Fruit fly (Drosophila melanogaster) whole organism, embryonic: Measurements from ENCODE around the gene Tim17b1.

Experiments used
- ATbp ChIP-seq: fragments of 200-800 bp; sonication (Bioruptor generic); optimal IDR thresholded peaks from 2 replicates; lab custom pipeline; 2017; ENCODE audit warnings: missing biosample characterization, mild to moderate bottlenecking, missing genetic modification characterization, missing genetic modification reagents
- Atf3 ChIP-seq: fragments of 200-800 bp; sonication (Bioruptor generic); optimal IDR thresholded peaks from 3 replicates; lab custom pipeline; 2016; ENCODE audit warnings: missing biosample characterization, missing genetic modification characterization
- Awh ChIP-seq: fragments of 200-800 bp; sonication (Bioruptor generic); IDR thresholded peaks from 2 replicates; pipeline ENCODE4, ENCODE4 v1.3.6; 2022; ENCODE audit warnings: missing biosample characterization, missing genetic modification characterization
- CG11504 ChIP-seq: fragments of 200-800 bp; sonication (Bioruptor generic); optimal IDR thresholded peaks from 3 replicates; lab custom pipeline; 2019; ENCODE audit warnings: missing biosample characterization, mild to moderate bottlenecking, missing genetic modification characterization, moderate library complexity
- CG11695 ChIP-seq: fragments of 200-800 bp; sonication (Bioruptor generic); IDR thresholded peaks from 3 replicates; pipeline ENCODE4 v1.3.6; 2022; ENCODE audit warnings: missing biosample characterization, missing genetic modification characterization
- CG12236 ChIP-seq: fragments of 200-800 bp; sonication (Bioruptor generic); optimal IDR thresholded peaks from 2 replicates; lab custom pipeline; 2016; ENCODE audit warnings: missing biosample characterization, missing genetic modification characterization
- CG13123 ChIP-seq: fragments of 200-800 bp; sonication (Bioruptor generic); optimal IDR thresholded peaks from 2 replicates; lab custom pipeline; 2016; ENCODE audit warnings: missing biosample characterization, missing genetic modification characterization
- CG13894 ChIP-seq: fragments of 200-800 bp; sonication (Bioruptor generic); optimal IDR thresholded peaks from 3 replicates; lab custom pipeline; 2018; ENCODE audit warnings: missing biosample characterization, mild to moderate bottlenecking, missing genetic modification characterization, moderate library complexity
- CG17328 ChIP-seq: fragments of 200-800 bp; sonication (Bioruptor generic); IDR thresholded peaks from 2 replicates; pipeline ENCODE4 v1.3.6; 2022; ENCODE audit warnings: missing biosample characterization, missing genetic modification characterization
- CG17802 ChIP-seq: fragments of 200-800 bp; sonication (Bioruptor generic); optimal IDR thresholded peaks from 2 replicates; lab custom pipeline; 2018; ENCODE audit warnings: missing biosample characterization, mild to moderate bottlenecking, missing genetic modification characterization, moderate library complexity
- CG18599 ChIP-seq: fragments of 200-800 bp; sonication (Bioruptor generic); optimal IDR thresholded peaks from 3 replicates; lab custom pipeline; 2017; ENCODE audit warnings: missing biosample characterization, missing genetic modification characterization, mild to moderate bottlenecking, moderate library complexity, missing genetic modification reagents
- CG30431 ChIP-seq: fragments of 200-800 bp; sonication (Bioruptor generic); optimal IDR thresholded peaks from 2 replicates; lab custom pipeline; 2017; ENCODE audit warnings: missing biosample characterization, missing genetic modification characterization
- CG31388 ChIP-seq: fragments of 200-800 bp; sonication (Bioruptor generic); optimal IDR thresholded peaks from 2 replicates; lab custom pipeline; 2016; ENCODE audit warnings: missing biosample characterization, missing genetic modification characterization
- CG32767 ChIP-seq: fragments of 200-800 bp; sonication (Bioruptor generic); IDR thresholded peaks from 2 replicates; pipeline ENCODE4 v1.3.6; 2022; ENCODE audit warnings: missing biosample characterization, missing genetic modification characterization
- CG3726 ChIP-seq: fragments of 200-800 bp; sonication (Bioruptor generic); IDR thresholded peaks from 3 replicates; pipeline ENCODE4, ENCODE4 v1.3.6; 2022; ENCODE audit warnings: missing biosample characterization, missing genetic modification characterization
- CG4707 ChIP-seq: fragments of 200-800 bp; sonication (Bioruptor generic); optimal IDR thresholded peaks from 2 replicates; lab custom pipeline; 2018; ENCODE audit warnings: missing biosample characterization, mild to moderate bottlenecking, missing genetic modification characterization, moderate library complexity
- CG4730 ChIP-seq: fragments of 200-800 bp; sonication (Bioruptor generic); IDR thresholded peaks from 2 replicates; pipeline ENCODE4 v1.3.6; 2022; ENCODE audit warnings: missing biosample characterization, missing genetic modification characterization
- CG6175 ChIP-seq: fragments of 200-800 bp; sonication (Bioruptor generic); IDR thresholded peaks from 3 replicates; pipeline ENCODE4 v1.3.6; 2022; ENCODE audit warnings: missing biosample characterization, missing genetic modification characterization
- CG8290 ChIP-seq, 3 experiments: fragments of 200-800 bp; sonication (Bioruptor generic); optimal IDR thresholded peaks; 2 replicates each; lab custom pipeline; 2016 to 2019; ENCODE audit warnings: missing biosample characterization in 3 of 3, missing genetic modification characterization in 3 of 3, mild to moderate bottlenecking in 2 of 3, moderate library complexity in 1 of 3
- CG8388 ChIP-seq: fragments of 200-800 bp; sonication (Bioruptor generic); optimal IDR thresholded peaks from 2 replicates; lab custom pipeline; 2019; ENCODE audit warnings: missing biosample characterization, mild to moderate bottlenecking, missing genetic modification characterization, moderate library complexity
- CG9437 ChIP-seq: fragments of 200-800 bp; sonication (Bioruptor generic); optimal IDR thresholded peaks from 2 replicates; lab custom pipeline; 2018; ENCODE audit warnings: missing biosample characterization, mild to moderate bottlenecking, missing genetic modification characterization
- Dfd ChIP-seq, 2 experiments: fragments of >200 bp; optimal IDR thresholded peaks; 2 replicates each; lab custom pipeline; 2017; ENCODE audit warnings: missing biosample characterization in 2 of 2, missing genetic modification characterization in 2 of 2
- Ets65A ChIP-seq: fragments of 200-800 bp; sonication (Bioruptor generic); peaks from one replicate; lab custom pipeline; 2016; ENCODE audit warnings: missing biosample characterization, missing genetic modification characterization
- Med ChIP-seq: fragments of 200-800 bp; sonication (Bioruptor generic); peaks from one replicate; lab custom pipeline; 2016; ENCODE audit warnings: missing biosample characterization, missing genetic modification characterization, mild to moderate bottlenecking, inconsistent platforms, moderate library complexity
- Meics ChIP-seq: fragments of 200-800 bp; sonication (Bioruptor generic); optimal IDR thresholded peaks from 2 replicates; lab custom pipeline; 2017; ENCODE audit warnings: missing biosample characterization, mild to moderate bottlenecking, missing genetic modification characterization
- Nf-YB ChIP-seq: fragments of 200-800 bp; sonication (Bioruptor generic); optimal IDR thresholded peaks from 3 replicates; lab custom pipeline; 2019; ENCODE audit warnings: missing biosample characterization, mild to moderate bottlenecking, missing genetic modification characterization, moderate library complexity
- Nf-YC ChIP-seq: fragments of 200-800 bp; optimal IDR thresholded peaks from 3 replicates; lab custom pipeline; 2019; ENCODE audit warnings: missing biosample characterization, mild to moderate bottlenecking, missing genetic modification characterization, moderate library complexity
- Side ChIP-seq: fragments of 200-800 bp; sonication (Bioruptor generic); optimal IDR thresholded peaks from 2 replicates; lab custom pipeline; 2016; ENCODE audit warnings: missing biosample characterization, missing genetic modification characterization
- Six4 ChIP-seq: fragments of 200-800 bp; sonication (Bioruptor generic); optimal IDR thresholded peaks from 2 replicates; lab custom pipeline; 2016; ENCODE audit warnings: missing biosample characterization, missing genetic modification characterization
- Sox100B ChIP-seq: fragments of 200-800 bp; sonication (Bioruptor generic); optimal IDR thresholded peaks from 3 replicates; lab custom pipeline; 2018; ENCODE audit warnings: missing biosample characterization, mild to moderate bottlenecking, missing genetic modification characterization
- Trl ChIP-seq, 3 experiments: fragments of >200 bp in 2 of 3; fragments of 200-800 bp in 1 of 3; sonication (Bioruptor generic) in 1 of 3; optimal IDR thresholded peaks; 2 replicates in 1 of 3; 3 replicates in 2 of 3; lab custom pipeline; 2016 to 2017; ENCODE audit warnings: missing biosample characterization in 1 of 3, missing genetic modification characterization in 1 of 3
- bsh ChIP-seq, 2 experiments: fragments of 200-800 bp; sonication (Bioruptor generic); optimal IDR thresholded peaks; 2 replicates each; lab custom pipeline; 2017 to 2018; ENCODE audit warnings: mild to moderate bottlenecking in 2 of 2, missing biosample characterization in 2 of 2, missing genetic modification characterization in 2 of 2, moderate library complexity in 1 of 2
- chinmo ChIP-seq: fragments of 200-800 bp; sonication (Bioruptor generic); IDR thresholded peaks from 4 replicates; pipeline ENCODE4 v1.3.6; 2022; ENCODE audit warnings: missing biosample characterization, missing genetic modification characterization; ENCODE audit not compliant: partially characterized antibody
- cwo ChIP-seq: fragments of 200-800 bp; sonication (Bioruptor generic); optimal IDR thresholded peaks from 3 replicates; lab custom pipeline; 2017; ENCODE audit warnings: missing biosample characterization, missing genetic modification characterization, mild to moderate bottlenecking, moderate library complexity, missing genetic modification reagents
- dpn ChIP-seq, 2 experiments: fragments of 200-800 bp; sonication (Bioruptor generic); optimal IDR thresholded peaks; 3 replicates each; lab custom pipeline; 2016; ENCODE audit warnings: missing biosample characterization in 2 of 2, missing genetic modification characterization in 2 of 2
- ewg ChIP-seq: fragments of 200-800 bp; sonication (Bioruptor generic); optimal IDR thresholded peaks from 3 replicates; lab custom pipeline; 2017; ENCODE audit warnings: mild to moderate bottlenecking, missing biosample characterization, missing genetic modification reagents, missing genetic modification characterization
- exex ChIP-seq: fragments of 200-800 bp; sonication (Bioruptor generic); optimal IDR thresholded peaks from 4 replicates; lab custom pipeline; 2018; ENCODE audit warnings: missing biosample characterization, mild to moderate bottlenecking, missing genetic modification characterization, moderate library complexity
- ind ChIP-seq: fragments of 200-800 bp; sonication (Bioruptor generic); optimal IDR thresholded peaks from 3 replicates; lab custom pipeline; 2016; ENCODE audit warnings: missing biosample characterization, missing genetic modification characterization
- insv ChIP-seq, 2 experiments: fragments of 200-800 bp; sonication (Bioruptor generic); optimal IDR thresholded peaks; 3 replicates each; lab custom pipeline; 2016 to 2018; ENCODE audit warnings: missing biosample characterization in 2 of 2, missing genetic modification characterization in 2 of 2
- knrl ChIP-seq: fragments of 200-800 bp; sonication (Bioruptor generic); IDR thresholded peaks from 3 replicates; pipeline ENCODE4 v1.3.6; 2022; ENCODE audit warnings: missing biosample characterization, missing genetic modification characterization; ENCODE audit not compliant: partially characterized antibody
- lilli ChIP-seq: fragments of 200-800 bp; sonication (Bioruptor generic); optimal IDR thresholded peaks from 3 replicates; lab custom pipeline; 2016; ENCODE audit warnings: missing biosample characterization, missing genetic modification characterization
- onecut ChIP-seq: fragments of 200-800 bp; sonication (Bioruptor generic); IDR thresholded peaks from 2 replicates; pipeline ENCODE4 v1.3.6; 2022; ENCODE audit warnings: missing biosample characterization, missing genetic modification characterization
- org-1 ChIP-seq: fragments of 200-800 bp; sonication (Bioruptor generic); optimal IDR thresholded peaks from 2 replicates; lab custom pipeline; 2017; ENCODE audit warnings: missing biosample characterization, missing genetic modification characterization
- pan ChIP-seq, 4 experiments: fragments of >200 bp in 3 of 4; fragments of 200-800 bp in 1 of 4; sonication (Bioruptor generic) in 1 of 4; optimal IDR thresholded peaks in 3 of 4; IDR thresholded peaks in 1 of 4; 2 replicates each; pipeline versions ENCODE4 v1.3.6 to Lab custom; 2017 to 2022; ENCODE audit warnings: missing biosample characterization in 2 of 4, missing genetic modification characterization in 2 of 4, mixed read lengths in 1 of 4
- pum ChIP-seq: fragments of 200-800 bp; sonication (Bioruptor generic); optimal IDR thresholded peaks from 2 replicates; lab custom pipeline; 2016; ENCODE audit warnings: missing biosample characterization, missing genetic modification characterization
- sd ChIP-seq: fragments of 200-800 bp; sonication (Bioruptor generic); optimal IDR thresholded peaks from 3 replicates; lab custom pipeline; 2018; ENCODE audit warnings: missing biosample characterization, mild to moderate bottlenecking, missing genetic modification characterization, moderate library complexity
- sens ChIP-seq: fragments of 200-800 bp; sonication (Bioruptor generic); peaks from one replicate; lab custom pipeline; 2016; ENCODE audit warnings: missing biosample characterization, missing genetic modification characterization

The Tim17b1 gene

DNA sequence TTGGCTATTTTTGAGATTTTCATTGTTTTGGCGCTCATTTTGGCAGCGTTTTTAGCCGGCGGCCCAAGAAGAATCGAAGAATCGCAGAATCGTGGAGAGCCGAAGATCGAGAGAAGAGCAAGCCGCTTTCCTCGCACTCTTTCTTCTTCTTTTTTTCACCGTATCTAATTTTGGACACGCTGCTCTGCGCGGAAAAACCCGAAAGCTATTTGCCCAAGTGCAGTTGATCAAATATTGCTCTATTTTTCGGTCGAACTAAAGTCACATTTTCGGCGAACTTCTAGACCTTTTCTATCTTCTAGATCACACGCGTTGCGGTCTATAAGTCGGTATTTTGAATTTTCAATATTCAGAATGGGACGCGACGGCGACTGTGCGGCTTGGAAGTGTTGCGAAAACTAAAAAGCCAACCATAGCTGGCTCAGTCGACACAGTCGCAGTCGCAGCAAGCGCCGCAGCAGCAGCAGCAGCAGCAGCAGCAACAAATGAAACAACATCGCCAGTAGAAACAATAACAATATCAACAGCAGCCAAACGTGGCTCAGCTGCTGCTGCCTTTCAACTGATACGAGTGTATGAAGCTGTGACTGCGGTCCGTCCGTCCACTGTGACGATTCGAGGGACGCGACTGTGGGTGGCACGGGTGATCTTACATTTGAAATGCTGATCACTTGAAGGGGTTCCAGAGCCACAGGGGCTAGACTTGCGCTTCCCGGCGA is 12.9 kb upstream of the Tim17b1 start (continued):
- no peak for TF ChIP-seq CG4730 (GFP tag; lab: Robert Waterston, UW)
- peak; percentile 39; the same call in 1 of the 2 replicates for TF ChIP-seq CG17328 (GFP tag; lab: Robert Waterston, UW)
- no peak for TF ChIP-seq bsh (GFP tag; optimal IDR thresholded peaks at IDR 0.05; lab: Kevin White, UChicago)
- TF ChIP-seq Ets65A (GFP tag; lab: Kevin White, UChicago), result peak; percentile 84
- TF ChIP-seq Meics, result no peak
- TF ChIP-seq lilli, result no peak
- no peak for TF ChIP-seq onecut (GFP tag; lab: Robert Waterston, UW)
- peak; percentile 68 for TF ChIP-seq ATbp (GFP tag; lab: Kevin White, UChicago)
- TF ChIP-seq dpn (GFP tag; optimal IDR thresholded peaks at IDR 0.05; lab: Kevin White, UChicago), result peak in 1 of 2 experiments; percentile 10
- peak; percentile 24; the same call in 1 of the 3 replicates for TF ChIP-seq CG11695 (GFP tag; lab: Robert Waterston, UW)
- no peak for TF ChIP-seq Six4 (GFP tag; lab: Kevin White, UChicago)
- TF ChIP-seq Dfd (GFP tag; optimal IDR thresholded peaks at IDR 0.05; lab: Kevin White, UChicago), result no peak
- peak; percentile 41; the same call in 1 of the 3 replicates for TF ChIP-seq CG3726 (GFP tag; lab: Robert Waterston, UW)
- no peak for TF ChIP-seq CG8290 (GFP tag; optimal IDR thresholded peaks at IDR 0.05; lab: Kevin White, UChicago)
- TF ChIP-seq CG8290 (tag; optimal IDR thresholded peaks at IDR 0.05; lab: Kevin White, UChicago), result peak in 1 of 2 experiments; percentile 12
- no peak for TF ChIP-seq pan (optimal IDR thresholded peaks at IDR 0.05; lab: Kevin White, UChicago)
- peak in 1 of 2 experiments; percentile 40 for TF ChIP-seq pan (GFP tag; optimal IDR thresholded peaks at IDR 0.05 in 1 of 2, IDR thresholded peaks at IDR 0.05 in 1 of 2)
- peak; percentile 84; the same call in 2 of the 4 replicates for TF ChIP-seq chinmo (GFP tag; lab: Robert Waterston, UW)
- TF ChIP-seq CG32767 (GFP tag; lab: Robert Waterston, UW), result no peak
- no peak for TF ChIP-seq Nf-YB (GFP tag; lab: Kevin White, UChicago)
- no peak for TF ChIP-seq CG30431
- TF ChIP-seq Nf-YC (tag; lab: Kevin White, UChicago), result peak; percentile 16
- peak; percentile 41 for TF ChIP-seq cwo (GFP tag; lab: Kevin White, UChicago)
- peak; percentile 2 for TF ChIP-seq Side (GFP tag; lab: Kevin White, UChicago)
- TF ChIP-seq ind, result peak; percentile 20
- TF ChIP-seq Awh (GFP tag; lab: Robert Waterston, UW), result peak; percentile 23; the same call in 1 of the 2 replicates
- TF ChIP-seq ewg (GFP tag; lab: Kevin White, UChicago), result no peak
- TF ChIP-seq CG6175 (GFP tag; lab: Robert Waterston, UW), result peak; percentile 77; the same call in 2 of the 3 replicates
- TF ChIP-seq sens, result peak; percentile 52
- no peak for TF ChIP-seq insv (GFP tag; optimal IDR thresholded peaks at IDR 0.05; lab: Kevin White, UChicago)
- no peak for TF ChIP-seq exex (tag; lab: Kevin White, UChicago)
- TF ChIP-seq CG18599, result peak; percentile 27
- no peak for TF ChIP-seq CG12236
- peak in 1 of 2 experiments; percentile 28 for TF ChIP-seq Trl (optimal IDR thresholded peaks at IDR 0.05; lab: Kevin White, UChicago)
- TF ChIP-seq Trl (GFP tag; optimal IDR thresholded peaks at IDR 0.05; lab: Kevin White, UChicago), result no peak
- TF ChIP-seq CG8388 (GFP tag; lab: Kevin White, UChicago), result no peak
- no peak for TF ChIP-seq CG4707 (GFP tag; lab: Kevin White, UChicago)
- no peak for TF ChIP-seq pum
- no peak for TF ChIP-seq CG13123 (GFP tag; lab: Kevin White, UChicago)
- no peak for TF ChIP-seq CG13894
- TF ChIP-seq CG17802, result no peak
- TF ChIP-seq CG9437 (GFP tag; lab: Kevin White, UChicago), result no peak
- peak; percentile 74 for TF ChIP-seq CG11504 (tag; lab: Kevin White, UChicago)
- no peak for TF ChIP-seq Sox100B (GFP tag; lab: Kevin White, UChicago)
- no peak for TF ChIP-seq org-1 (GFP tag; lab: Kevin White, UChicago)
- TF ChIP-seq Med (GFP tag; lab: Kevin White, UChicago), result peak; percentile 78
- no peak for TF ChIP-seq knrl (GFP tag; lab: Robert Waterston, UW)
- TF ChIP-seq Atf3 (GFP tag; lab: Kevin White, UChicago), result no peak
- no peak for TF ChIP-seq CG31388 (GFP tag; lab: Kevin White, UChicago)
- TF ChIP-seq sd (tag; lab: Kevin White, UChicago), result no peak
